Worm (Caenorhabditis elegans) whole organism, mixed stage, embryonic: ENCODE measurements around the gene bmy-1.

Experiments
- cnd-1 ChIP-seq: fragments of 200-800 bp; sonication (Bioruptor generic); optimal IDR thresholded peaks from 2 replicates; lab custom pipeline; 2018; ENCODE audit warnings: mild to moderate bottlenecking, missing genetic modification characterization, missing compliant biosample characterization
- lin-13 ChIP-seq: fragments of 150-350 bp; optimal IDR thresholded peaks from 2 replicates; lab custom pipeline; 2014; ENCODE audit warnings: missing biosample characterization, missing genetic modification characterization
- mls-2 ChIP-seq: sonication (generic microtip); optimal IDR thresholded peaks from 2 replicates; lab custom pipeline; 2016; ENCODE audit warnings: mild to moderate bottlenecking, missing genetic modification characterization, moderate library complexity, missing compliant biosample characterization
- nhr-12 ChIP-seq: fragments of 150-350 bp; optimal IDR thresholded peaks from 2 replicates; lab custom pipeline; 2014; ENCODE audit warnings: missing biosample characterization, missing genetic modification characterization
- nhr-76 ChIP-seq: sonication (generic microtip); optimal IDR thresholded peaks from 2 replicates; lab custom pipeline; 2017; ENCODE audit warnings: missing biosample characterization, missing genetic modification characterization
- pha-4 ChIP-seq: fragments of 150-350 bp; optimal IDR thresholded peaks from 2 replicates; lab custom pipeline; 2018; ENCODE audit warnings: missing biosample characterization, missing genetic modification reagents, missing genetic modification characterization
- unc-39 ChIP-seq: fragments of 150-350 bp; optimal IDR thresholded peaks from 2 replicates; lab custom pipeline; 2014; ENCODE audit warnings: missing biosample characterization, missing genetic modification characterization
- unc-62 ChIP-seq: fragments of 150-350 bp; optimal IDR thresholded peaks from 2 replicates; lab custom pipeline; 2014; ENCODE audit warnings: missing biosample characterization, missing genetic modification reagents, missing genetic modification characterization
- ztf-11 ChIP-seq: fragments of 150-350 bp; optimal IDR thresholded peaks from 2 replicates; lab custom pipeline; 2014; ENCODE audit warnings: missing biosample characterization, missing genetic modification characterization

DNA sequence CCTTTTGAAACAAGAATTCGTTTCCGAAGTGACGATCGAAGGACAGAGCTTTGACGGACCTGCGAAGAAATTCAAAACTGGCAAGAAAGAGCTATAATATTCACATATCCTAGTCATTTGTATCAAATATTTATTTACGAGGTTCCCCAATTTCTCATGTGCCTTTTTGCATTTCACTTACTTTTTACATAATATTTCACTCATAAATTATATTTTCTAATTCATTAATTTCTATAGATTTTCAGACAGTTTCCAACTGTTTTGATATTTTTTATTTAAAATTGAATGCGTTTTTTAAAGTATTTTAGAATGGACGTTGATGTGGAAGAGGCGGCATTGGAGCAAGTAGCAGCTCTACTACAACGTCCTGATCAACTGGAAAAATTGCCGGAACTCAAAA lies 757 bp downstream of the bmy-1 start, which contains the start of gene sec-6:
- TF ChIP-seq cnd-1 (tag; lab: Kevin White, UChicago), result no peak
- TF ChIP-seq unc-39 (tag; lab: Kevin White, UChicago), result no peak
- TF ChIP-seq nhr-12 (tag; lab: Kevin White, UChicago), result no peak
- TF ChIP-seq pha-4 (tag; lab: Kevin White, UChicago), result no peak
- TF ChIP-seq nhr-76 (tag; lab: Kevin White, UChicago), result no peak
- TF ChIP-seq mls-2, result no peak
- TF ChIP-seq lin-13, result no peak
- TF ChIP-seq ztf-11 (tag; lab: Kevin White, UChicago), result no peak
- no peak for TF ChIP-seq unc-62 (GFP tag; lab: Kevin White, UChicago)
